Fruit fly (Drosophila melanogaster): Measurements from ENCODE around the gene Cpr72Ec.
A peak's percentile ranks its signal among the peaks of the same experiment; 100 is the strongest.

The Cpr72Ec gene

dm6 chr3L:16393700-16394099 is 26.6 kb upstream of the Cpr72Ec start (continued):
- TF ChIP-seq Drgx (GFP tag; IDR thresholded peaks at IDR 0.05) (no peak), hkb (optimal IDR thresholded peaks at IDR 0.05) (no peak), hkb (GFP tag; IDR thresholded peaks at IDR 0.05) (0 out of 2 replicates have a peak, but pooled peaks have one; percentile 8), nerfin-1 (tag; optimal IDR thresholded peaks at IDR 0.05) (no peak), lab (GFP tag; optimal IDR thresholded peaks at IDR 0.05) (peak; percentile 22), grau (tag; optimal IDR thresholded peaks at IDR 0.05) (no peak), CG10654 (GFP tag; optimal IDR thresholded peaks at IDR 0.05) (no peak), Med (GFP tag) (peak; percentile 41), CG13424 (tag; optimal IDR thresholded peaks at IDR 0.05) (no peak), Hmr (GFP tag; optimal IDR thresholded peaks at IDR 0.05) (no peak), D19B (GFP tag; optimal IDR thresholded peaks at IDR 0.05) (no peak), row (GFP tag; IDR thresholded peaks at IDR 0.05) (peak; percentile 43; the same call in 2 of the 3 replicates)

DNA sequence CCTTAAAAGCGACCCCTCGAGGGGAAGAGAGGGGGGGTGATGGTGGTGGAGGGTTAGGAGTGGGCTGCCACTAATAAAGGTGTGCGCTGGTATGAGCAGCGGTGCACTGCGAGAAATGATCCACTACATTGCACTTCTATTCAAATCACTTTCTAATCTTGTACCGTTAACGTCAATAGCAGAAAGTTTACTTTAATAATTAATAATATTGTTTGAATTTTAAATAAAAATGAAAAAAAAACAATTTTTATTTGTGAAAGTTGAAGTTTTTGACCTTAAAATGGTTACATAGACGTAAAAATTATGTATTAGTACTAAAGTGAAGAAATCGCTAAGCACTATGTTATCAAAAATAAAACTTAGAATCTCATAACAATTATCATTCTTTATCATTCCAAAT is 25.7 kb upstream of the Cpr72Ec start:
- peak; percentile 41 for TF ChIP-seq grau (tag; optimal IDR thresholded peaks at IDR 0.05)
- no peak for TF ChIP-seq Chrac-16 (GFP tag; optimal IDR thresholded peaks at IDR 0.05)
- peak; percentile 61 for TF ChIP-seq phol (tag; optimal IDR thresholded peaks at IDR 0.05)
- peak; percentile 17; the same call in 1 of the 2 replicates for TF ChIP-seq CG6689 (GFP tag; IDR thresholded peaks at IDR 0.05)
- no peak for TF ChIP-seq CG18011 (GFP tag; optimal IDR thresholded peaks at IDR 0.05)
- peak; percentile 27; the same call in 1 of the 2 replicates for TF ChIP-seq CG14441 (GFP tag; IDR thresholded peaks at IDR 0.05)
- TF ChIP-seq lmd (GFP tag; IDR thresholded peaks at IDR 0.05) = 0 out of 2 replicates have a peak, but pooled peaks have one; percentile 24
- no peak for TF ChIP-seq CG10274 (GFP tag; optimal IDR thresholded peaks at IDR 0.05)
- TF ChIP-seq NFAT (GFP tag; IDR thresholded peaks at IDR 0.05) = no peak
- no peak for TF ChIP-seq CG17186 (GFP tag; optimal IDR thresholded peaks at IDR 0.05)
- TF ChIP-seq Atf6 (GFP tag; IDR thresholded peaks at IDR 0.05) = no peak
- TF ChIP-seq CG6854 (GFP tag; optimal IDR thresholded peaks at IDR 0.05) = no peak
- no peak for TF ChIP-seq CG10543 (GFP tag; optimal IDR thresholded peaks at IDR 0.05)
- no peak for TF ChIP-seq NfI (GFP tag; optimal IDR thresholded peaks at IDR 0.05)
- TF ChIP-seq ems (GFP tag; optimal IDR thresholded peaks at IDR 0.05) = no peak
- TF ChIP-seq CG11456 (GFP tag; IDR thresholded peaks at IDR 0.05) = no peak
- TF ChIP-seq CG17829 (tag; optimal IDR thresholded peaks at IDR 0.05) = no peak
- no peak for TF ChIP-seq dati (GFP tag; IDR thresholded peaks at IDR 0.05)
- no peak for TF ChIP-seq CG4282 (GFP tag; optimal IDR thresholded peaks at IDR 0.05)
- peak; percentile 62 for TF ChIP-seq CG2678 (tag; optimal IDR thresholded peaks at IDR 0.05)
- TF ChIP-seq toy (GFP tag; IDR thresholded peaks at IDR 0.05) = no peak
- TF ChIP-seq hbn (GFP tag; IDR thresholded peaks at IDR 0.05; ENCODE audit: partially characterized antibody) = no peak
- peak; percentile 32 for TF ChIP-seq nmo (GFP tag; optimal IDR thresholded peaks at IDR 0.05)
- TF ChIP-seq nom (GFP tag; optimal IDR thresholded peaks at IDR 0.05) = no peak
- no peak for TF ChIP-seq HLH4C (GFP tag; IDR thresholded peaks at IDR 0.05; ENCODE audit: partially characterized antibody)
- no peak for TF ChIP-seq D (optimal IDR thresholded peaks at IDR 0.05)
- no peak for TF ChIP-seq D (GFP tag; optimal IDR thresholded peaks at IDR 0.05)
- no peak for TF ChIP-seq chinmo (GFP tag; IDR thresholded peaks at IDR 0.05; ENCODE audit: partially characterized antibody)
- TF ChIP-seq Hr51 (GFP tag; optimal IDR thresholded peaks at IDR 0.05) = peak in 1 of 2 experiments; percentile 30
- no peak for TF ChIP-seq gsb (GFP tag; IDR thresholded peaks at IDR 0.05)
- no peak for TF ChIP-seq Sin3A (optimal IDR thresholded peaks at IDR 0.05)
- TF ChIP-seq lbe (GFP tag; optimal IDR thresholded peaks at IDR 0.05) = no peak
- TF ChIP-seq E2f1 (GFP tag; IDR thresholded peaks at IDR 0.05) = 0 out of 2 replicates have a peak, but pooled peaks have one; percentile 12
- TF ChIP-seq CG9727 (GFP tag; optimal IDR thresholded peaks at IDR 0.05) = peak; percentile 30
- TF ChIP-seq CG13123 (GFP tag; optimal IDR thresholded peaks at IDR 0.05) = no peak
- peak; percentile 16 for TF ChIP-seq CoRest (tag; optimal IDR thresholded peaks at IDR 0.05)
- TF ChIP-seq CG10565 (GFP tag; optimal IDR thresholded peaks at IDR 0.05) = no peak
- no peak for TF ChIP-seq Optix (GFP tag; IDR thresholded peaks at IDR 0.05)
- TF ChIP-seq CG4424 (GFP tag; optimal IDR thresholded peaks at IDR 0.05) = no peak
- peak; percentile 20 for TF ChIP-seq unpg (GFP tag; optimal IDR thresholded peaks at IDR 0.05)
